Worm (Caenorhabditis elegans) whole organism, L3 larva: ENCODE results near the gene pqn-74.

Experiments used
- nfya-1 ChIP-seq: sonication (generic microtip); optimal IDR thresholded peaks from 2 replicates; lab custom pipeline; 2017; ENCODE audit warnings: missing genetic modification characterization, mild to moderate bottlenecking, missing compliant biosample characterization, antibody characterized with exemption, moderate library complexity; ENCODE audit not compliant: insufficient read depth
- nhr-237 ChIP-seq: fragments of 150-350 bp; optimal IDR thresholded peaks from 2 replicates; lab custom pipeline; 2014; ENCODE audit warnings: missing biosample characterization, missing genetic modification characterization
- pha-4 ChIP-seq: fragments of 150-350 bp; optimal IDR thresholded peaks from 2 replicates; lab custom pipeline; 2014; ENCODE audit warnings: missing biosample characterization, missing genetic modification reagents, missing genetic modification characterization
- unc-39 ChIP-seq: sonication (generic microtip); optimal IDR thresholded peaks from 4 replicates; lab custom pipeline; 2017; ENCODE audit warnings: missing biosample characterization, missing genetic modification characterization

ce11 chrIV:13370235-13370739, 39.1 kb upstream of the pqn-74 start, which contains the start of the genes rla-2, popl-7 and Y62E10A.24:
- TF ChIP-seq nfya-1 (tag; lab: Kevin White, UChicago) (peak; percentile 72), nhr-237 (tag; lab: Kevin White, UChicago) (no peak), pha-4 (tag; lab: Kevin White, UChicago) (peak; percentile 42), unc-39 (tag; lab: Kevin White, UChicago) (no peak)
